Worm (Caenorhabditis elegans): ENCODE results near the gene srv-28.
A peak's percentile ranks its signal among the peaks of the same experiment; 100 is the strongest.

The srv-28 gene

ce11 chrIV:6221878-6222277, 41.3 kb downstream of the srv-28 start, which contains the start of gene C49A9.3:
Gene C49A9.3, plus strand, starts transcription at chrIV:6222089.
- TF ChIP-seq spr-3 (GFP tag; optimal IDR thresholded peaks at IDR 0.05) (no peak), ceh-62 (tag; optimal IDR thresholded peaks at IDR 0.05) (no peak), lin-38 (GFP tag; IDR thresholded peaks at IDR 0.05) (no peak), hlh-30 (tag; optimal IDR thresholded peaks at IDR 0.05; ENCODE audit: insufficient read depth) (no peak), egl-27 (tag; optimal IDR thresholded peaks at IDR 0.05) (no peak), F37D6.2 (tag; optimal IDR thresholded peaks at IDR 0.05) (no peak), mep-1 (tag; optimal IDR thresholded peaks at IDR 0.05) (no peak), lin-13 (GFP tag; optimal IDR thresholded peaks at IDR 0.05) (no peak), php-3 (GFP tag; IDR thresholded peaks at IDR 0.05) (0 out of 2 replicates have a peak, but pooled peaks have one; percentile 34), nhr-42 (GFP tag; IDR thresholded peaks at IDR 0.05) (no peak), mxl-2 (GFP tag; conservative IDR thresholded peaks at IDR 0.05) (no peak), nhr-76 (tag; optimal IDR thresholded peaks at IDR 0.05) (no peak), pqm-1 (tag; optimal IDR thresholded peaks at IDR 0.05) (peak; percentile 55), nhr-11 (tag; optimal IDR thresholded peaks at IDR 0.05) (no peak), T20F7.1 (GFP tag; optimal IDR thresholded peaks at IDR 0.05) (no peak), mxl-3 (GFP tag; optimal IDR thresholded peaks at IDR 0.05) (no peak), hmg-1.1 (GFP tag; IDR thresholded peaks at IDR 0.05) (no peak), ceh-20 (GFP tag; IDR thresholded peaks at IDR 0.05) (no peak), ZK546.5 (tag; optimal IDR thresholded peaks at IDR 0.05) (no peak), aly-2 (tag; optimal IDR thresholded peaks at IDR 0.05) (no peak), lin-39 (tag; optimal IDR thresholded peaks at IDR 0.05) (no peak), madf-9 (GFP tag; conservative IDR thresholded peaks at IDR 0.05) (no peak), daf-12 (tag; optimal IDR thresholded peaks at IDR 0.05) (no peak), daf-16 (GFP tag; optimal IDR thresholded peaks at IDR 0.05) (no peak), daf-16 (tag; optimal IDR thresholded peaks at IDR 0.05) (peak; percentile 73), nhr-111 (GFP tag; optimal IDR thresholded peaks at IDR 0.05) (no peak), nhr-102 (tag; optimal IDR thresholded peaks at IDR 0.05) (no peak), spr-1 (tag; optimal IDR thresholded peaks at IDR 0.05) (no peak), attf-4 (tag; optimal IDR thresholded peaks at IDR 0.05) (no peak), nhr-28 (tag; optimal IDR thresholded peaks at IDR 0.05) (peak; percentile 64), Y5F2A.4 (GFP tag; optimal IDR thresholded peaks at IDR 0.05) (no peak), dmd-6 (GFP tag; IDR thresholded peaks at IDR 0.05) (peak; percentile 35; the same call in 1 of the 2 replicates)

- TF ChIP-seq dmd-6 (GFP tag; IDR thresholded peaks at IDR 0.05) (peak; percentile 79), lin-1 (GFP tag; IDR thresholded peaks at IDR 0.05) (peak; percentile 76)
Measured at ce11 chrIV:6220142-6220541, 43.0 kb downstream of the srv-28 start.

ce11 chrIV:6219429-6219828, 43.7 kb downstream of the srv-28 start, which contains the start of gene C49A9.4:
Gene C49A9.4, plus strand, starts transcription at chrIV:6219693.
- TF ChIP-seq dmd-9 (GFP tag; IDR thresholded peaks at IDR 0.05) (no peak), dve-1 (tag; optimal IDR thresholded peaks at IDR 0.05; ENCODE audit: insufficient read depth) (peak; percentile 41), F37D6.2 (tag; optimal IDR thresholded peaks at IDR 0.05) (no peak), fkh-10 (GFP tag; optimal IDR thresholded peaks at IDR 0.05) (no peak), duxl-1 (tag; optimal IDR thresholded peaks at IDR 0.05; ENCODE audit: poor library complexity) (no peak), nhr-10 (tag; optimal IDR thresholded peaks at IDR 0.05) (no peak), dpl-1 (GFP tag; optimal IDR thresholded peaks at IDR 0.05) (no peak), pqm-1 (tag; optimal IDR thresholded peaks at IDR 0.05) (peak; percentile 46), D1046.2 (GFP tag; IDR thresholded peaks at IDR 0.05) (no peak), ZK337.2 (GFP tag; IDR thresholded peaks at IDR 0.05) (no peak), hlh-11 (tag; optimal IDR thresholded peaks at IDR 0.05) (peak; percentile 6), mep-1 (tag; optimal IDR thresholded peaks at IDR 0.05) (peak; percentile 6), spr-3 (GFP tag; optimal IDR thresholded peaks at IDR 0.05) (no peak), nhr-111 (GFP tag; optimal IDR thresholded peaks at IDR 0.05) (no peak), daf-19 (GFP tag; conservative IDR thresholded peaks at IDR 0.05) (no peak), dmd-6 (GFP tag; IDR thresholded peaks at IDR 0.05) (peak; percentile 42; the same call in 1 of the 2 replicates), daf-16 (GFP tag; optimal IDR thresholded peaks at IDR 0.05) (no peak), daf-16 (tag; optimal IDR thresholded peaks at IDR 0.05) (peak; percentile 70), lin-13 (GFP tag; optimal IDR thresholded peaks at IDR 0.05) (no peak), pha-4 (GFP tag; IDR thresholded peaks at IDR 0.05) (no peak), pha-4 (tag; optimal IDR thresholded peaks at IDR 0.05) (no peak), arid-1 (GFP tag; conservative IDR thresholded peaks at IDR 0.05) (no peak), nhr-28 (tag; optimal IDR thresholded peaks at IDR 0.05) (no peak)
